Fruit fly (Drosophila melanogaster): ENCODE measurements around the gene 140up.

The 140up gene

DNA sequence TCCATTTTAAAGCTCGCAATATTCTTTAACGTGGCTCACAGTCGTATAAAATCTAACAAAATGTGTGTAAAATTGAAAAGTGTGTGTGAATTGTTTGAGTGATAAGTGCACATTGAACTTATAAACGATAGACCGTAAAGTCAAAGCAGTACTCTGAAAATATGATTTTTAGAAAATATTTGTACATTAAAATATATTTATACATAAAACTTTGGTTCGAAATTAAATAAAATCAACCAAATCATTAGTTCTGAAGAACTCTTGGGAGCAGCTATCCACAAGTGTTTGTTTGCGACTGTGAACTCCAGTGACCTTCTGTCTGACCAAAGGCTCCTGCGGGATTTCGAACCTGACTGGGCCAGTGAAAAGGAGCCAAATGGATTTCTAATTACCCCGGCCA lies 34.8 kb upstream of the 140up start, which contains the start of gene CG31327:
TSS of gene CG31327 (minus strand) at position 101 of the 400 bp plus-strand sequence.
- no peak for TF ChIP-seq tin (GFP tag; optimal IDR thresholded peaks at IDR 0.05)

DNA sequence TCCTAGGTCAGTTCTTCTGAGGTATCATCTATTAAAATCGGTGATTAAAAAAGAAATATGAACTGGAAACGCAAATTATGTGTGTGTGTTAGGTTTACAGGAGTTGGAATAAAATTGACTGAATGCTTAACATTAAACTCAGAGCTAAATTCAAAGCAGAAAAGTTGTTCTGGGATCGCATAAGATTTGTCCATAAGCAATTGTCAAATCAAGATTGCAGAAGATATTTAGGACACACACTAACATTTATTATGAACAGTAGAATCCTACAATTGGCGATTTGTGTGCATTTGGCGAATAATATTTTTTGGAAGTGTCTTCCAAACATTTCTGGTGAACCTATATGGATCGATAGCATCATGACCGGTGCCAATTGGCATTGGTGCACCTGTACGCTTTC lies 32.0 kb upstream of the 140up start, which contains the start of gene CG31533:
TSS of gene CG31533 (minus strand) at position 101 of the 400 bp plus-strand sequence.
- no peak for TF ChIP-seq gsb-n (tag; optimal IDR thresholded peaks at IDR 0.05)
- TF ChIP-seq NFAT (GFP tag; IDR thresholded peaks at IDR 0.05) = no peak
- no peak for TF ChIP-seq Fer2 (tag; optimal IDR thresholded peaks at IDR 0.05)
- no peak for TF ChIP-seq Atf6 (GFP tag; IDR thresholded peaks at IDR 0.05)

DNA sequence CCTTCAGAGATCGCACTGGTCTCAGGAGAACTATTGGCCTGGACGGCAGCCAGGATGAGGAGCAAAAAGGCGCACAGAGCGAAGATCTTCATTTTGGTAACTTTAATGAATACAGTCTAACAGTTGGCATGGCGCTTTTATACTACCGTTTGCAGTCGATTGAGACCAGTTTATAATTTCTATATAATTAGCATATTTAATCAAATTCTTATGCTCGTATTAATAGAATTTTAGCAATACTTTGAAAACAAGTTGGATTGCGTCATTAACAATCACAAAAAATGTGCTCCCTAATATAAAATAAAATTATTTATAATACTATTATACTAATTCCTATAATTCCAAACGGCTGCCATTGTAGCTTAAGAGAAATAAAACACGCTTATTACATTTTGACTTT lies 29.0 kb upstream of the 140up start, which contains the start of gene CG44215:
TSS of gene CG44215 (minus strand) at position 101 of the 400 bp plus-strand sequence.
- no peak for TF ChIP-seq CG12236 (GFP tag; optimal IDR thresholded peaks at IDR 0.05)
- TF ChIP-seq grn (GFP tag; optimal IDR thresholded peaks at IDR 0.05) = no peak
- TF ChIP-seq NC2α (GFP tag; optimal IDR thresholded peaks at IDR 0.05) = no peak
- TF ChIP-seq otp (GFP tag; IDR thresholded peaks at IDR 0.05) = no peak
- no peak for TF ChIP-seq inv (GFP tag; IDR thresholded peaks at IDR 0.05; ENCODE audit: partially characterized antibody)
- TF ChIP-seq tll (GFP tag; optimal IDR thresholded peaks at IDR 0.05) = no peak
- no peak for TF ChIP-seq CG13624 (GFP tag; optimal IDR thresholded peaks at IDR 0.05)
- no peak for TF ChIP-seq CG11723 (GFP tag; optimal IDR thresholded peaks at IDR 0.05)
- TF ChIP-seq CG17361 (GFP tag; IDR thresholded peaks at IDR 0.05) = no peak
- no peak for TF ChIP-seq HmgZ (tag; optimal IDR thresholded peaks at IDR 0.05)
- no peak for TF ChIP-seq Ada2b (GFP tag; IDR thresholded peaks at IDR 0.05)
- TF ChIP-seq shn (GFP tag; optimal IDR thresholded peaks at IDR 0.05) = no peak
- no peak for TF ChIP-seq Oaz (GFP tag; IDR thresholded peaks at IDR 0.05)
- no peak for TF ChIP-seq Dek (tag; optimal IDR thresholded peaks at IDR 0.05)
- TF ChIP-seq BEAF-32 (GFP tag; optimal IDR thresholded peaks at IDR 0.05) = no peak

DNA sequence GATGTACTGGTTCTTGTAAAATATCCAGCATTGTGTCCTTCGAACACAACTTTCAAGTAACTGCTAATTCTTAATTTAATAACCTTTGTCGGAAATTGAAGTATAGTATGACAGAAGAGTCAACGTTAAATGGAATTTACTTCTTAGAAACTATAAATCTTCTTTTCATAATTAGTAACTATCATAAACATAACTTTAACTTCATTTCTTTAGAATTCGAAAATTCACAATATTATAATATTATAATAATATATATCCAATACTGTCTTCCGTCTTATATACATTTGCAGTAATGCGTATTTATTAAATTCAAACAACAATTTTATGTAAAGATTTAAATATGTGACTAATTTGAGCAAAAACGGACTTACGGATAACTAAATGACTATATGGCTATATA lies 28.4 kb upstream of the 140up start, which contains the start of gene Recs1:
TSS of gene Recs1 (minus strand) at position 101 of the 400 bp plus-strand sequence.
- TF ChIP-seq mam (GFP tag; optimal IDR thresholded peaks at IDR 0.05) (no peak), CG2199 (GFP tag; IDR thresholded peaks at IDR 0.05) (no peak), cas (GFP tag; IDR thresholded peaks at IDR 0.05) (no peak), vfl (GFP tag; optimal IDR thresholded peaks at IDR 0.05) (no peak), CG13287 (GFP tag; IDR thresholded peaks at IDR 0.05; ENCODE audit: partially characterized antibody) (no peak), CG7372 (GFP tag; IDR thresholded peaks at IDR 0.05) (no peak), ken (GFP tag; IDR thresholded peaks at IDR 0.05) (no peak), CG12219 (GFP tag; optimal IDR thresholded peaks at IDR 0.05) (no peak), wek (GFP tag; optimal IDR thresholded peaks at IDR 0.05) (no peak), Spps (tag; optimal IDR thresholded peaks at IDR 0.05) (no peak), CG34376 (GFP tag; optimal IDR thresholded peaks at IDR 0.05) (no peak), vvl (GFP tag; IDR thresholded peaks at IDR 0.05) (no peak), sc (optimal IDR thresholded peaks at IDR 0.05) (no peak), sc (GFP tag; optimal IDR thresholded peaks at IDR 0.05) (no peak), CG10267 (tag; optimal IDR thresholded peaks at IDR 0.05) (no peak), Pdp1 (GFP tag; optimal IDR thresholded peaks at IDR 0.05) (no peak), cato (GFP tag; optimal IDR thresholded peaks at IDR 0.05; ENCODE audit: borderline replicate concordance) (no peak), hth (optimal IDR thresholded peaks at IDR 0.05) (no peak), CG8765 (GFP tag; IDR thresholded peaks at IDR 0.05) (no peak), nerfin-2 (GFP tag; IDR thresholded peaks at IDR 0.05; ENCODE audit: partially characterized antibody) (no peak), seq (GFP tag; IDR thresholded peaks at IDR 0.05) (no peak)

All from whole organism, embryonic.